Fruit fly (Drosophila melanogaster): ENCODE results near the gene REPTOR-BP.
A peak's percentile ranks its signal among the peaks of the same experiment; 100 is the strongest.

The REPTOR-BP gene

DNA sequence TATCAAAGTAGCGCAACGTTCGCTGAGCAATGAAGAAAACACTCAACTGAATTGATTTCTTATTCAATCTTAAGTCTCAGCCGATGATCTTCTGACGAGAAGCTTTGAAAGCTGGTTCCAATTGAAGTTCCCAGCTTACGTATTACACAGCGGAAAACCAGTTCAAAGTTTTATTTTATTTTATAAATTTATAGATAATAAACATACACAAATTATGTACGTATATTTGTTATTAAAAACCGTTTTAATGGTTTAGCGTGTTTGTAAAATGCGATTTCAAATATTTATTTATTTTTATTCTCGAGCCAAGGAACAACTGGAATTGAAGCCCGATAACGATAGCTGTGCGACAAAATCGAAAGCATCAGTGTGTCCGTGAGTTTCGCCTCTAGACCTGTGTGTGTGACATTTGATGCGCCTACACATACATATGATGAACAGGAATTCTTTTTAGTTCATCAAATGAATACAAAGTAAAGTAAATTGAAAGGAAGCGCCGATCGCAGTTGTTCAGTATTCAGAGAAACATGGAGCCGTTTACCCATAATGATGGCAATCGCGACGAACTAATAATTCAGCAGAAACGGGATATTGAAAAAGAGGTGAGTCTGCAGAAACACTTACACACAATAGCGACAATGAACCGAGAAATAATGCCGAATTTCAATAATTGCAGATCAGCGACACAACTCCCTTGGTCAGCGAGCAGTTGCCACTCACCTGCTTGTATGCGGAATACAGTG lies 42.8 kb downstream of the REPTOR-BP start, which contains the start of the genes CG5390 and CG4968 (continued):
- TF ChIP-seq Scr (GFP tag; IDR thresholded peaks at IDR 0.05; ENCODE audit: partially characterized antibody) (peak; percentile 35; the same call in 1 of the 2 replicates), CG5245 (GFP tag; optimal IDR thresholded peaks at IDR 0.05) (no peak), CG10543 (GFP tag; optimal IDR thresholded peaks at IDR 0.05) (peak; percentile 70), nom (GFP tag; optimal IDR thresholded peaks at IDR 0.05) (peak; percentile 54), CG12659 (GFP tag; optimal IDR thresholded peaks at IDR 0.05) (peak; percentile 86), grn (GFP tag; optimal IDR thresholded peaks at IDR 0.05) (no peak), CG9932 (GFP tag; IDR thresholded peaks at IDR 0.05) (peak; percentile 79), oc (tag; optimal IDR thresholded peaks at IDR 0.05) (no peak), YL-1 (GFP tag; optimal IDR thresholded peaks at IDR 0.05) (peak; percentile 85), CG34422 (GFP tag; IDR thresholded peaks at IDR 0.05) (peak; percentile 75), CG15073 (GFP tag; optimal IDR thresholded peaks at IDR 0.05) (no peak), CrebB (tag; optimal IDR thresholded peaks at IDR 0.05) (peak; percentile 56), C15 (GFP tag; IDR thresholded peaks at IDR 0.05) (no peak), bbx (GFP tag; IDR thresholded peaks at IDR 0.05; ENCODE audit: partially characterized antibody) (peak; percentile 72), CG30403 (GFP tag; optimal IDR thresholded peaks at IDR 0.05) (peak; percentile 73), Drgx (GFP tag; IDR thresholded peaks at IDR 0.05) (peak; percentile 86), CG16863 (GFP tag; optimal IDR thresholded peaks at IDR 0.05) (no peak), stc (GFP tag; IDR thresholded peaks at IDR 0.05) (peak; percentile 53; the same call in 1 of the 2 replicates), CG7928 (GFP tag; optimal IDR thresholded peaks at IDR 0.05) (peak; percentile 45), CG34376 (GFP tag; optimal IDR thresholded peaks at IDR 0.05) (peak; percentile 37), CG4854 (GFP tag; optimal IDR thresholded peaks at IDR 0.05) (no peak), CG9727 (GFP tag; optimal IDR thresholded peaks at IDR 0.05) (peak; percentile 52), toy (GFP tag; IDR thresholded peaks at IDR 0.05) (no peak), sim (GFP tag; IDR thresholded peaks at IDR 0.05) (no peak), CkIIα-i1 (GFP tag; IDR thresholded peaks at IDR 0.05) (no peak), HmgZ (tag; optimal IDR thresholded peaks at IDR 0.05) (peak; percentile 68), pros (GFP tag; optimal IDR thresholded peaks at IDR 0.05) (peak; percentile 61), CG15514 (GFP tag; optimal IDR thresholded peaks at IDR 0.05) (peak; percentile 97), Hr78 (GFP tag; optimal IDR thresholded peaks at IDR 0.05) (peak in 1 of 2 experiments; percentile 20), gcm2 (GFP tag; optimal IDR thresholded peaks at IDR 0.05) (peak; percentile 20), run (tag; optimal IDR thresholded peaks at IDR 0.05) (no peak), CG12071 (GFP tag; optimal IDR thresholded peaks at IDR 0.05) (no peak), CG14441 (GFP tag; IDR thresholded peaks at IDR 0.05) (peak; percentile 28; the same call in 1 of the 2 replicates), tio (GFP tag; optimal IDR thresholded peaks at IDR 0.05) (peak; percentile 22), tna (GFP tag; IDR thresholded peaks at IDR 0.05; ENCODE audit: partially characterized antibody) (no peak), sug (tag; optimal IDR thresholded peaks at IDR 0.05) (peak; percentile 72), vvl (GFP tag; IDR thresholded peaks at IDR 0.05) (peak; percentile 82), fd64A (GFP tag; optimal IDR thresholded peaks at IDR 0.05) (no peak), btn (GFP tag; optimal IDR thresholded peaks at IDR 0.05) (no peak), ken (GFP tag; IDR thresholded peaks at IDR 0.05) (0 out of 3 replicates have a peak, but pooled peaks have one; percentile 54), CG8089 (GFP tag; optimal IDR thresholded peaks at IDR 0.05) (no peak), Pdp1 (GFP tag; optimal IDR thresholded peaks at IDR 0.05) (peak in 1 of 2 experiments; percentile 42), CG18476 (GFP tag; optimal IDR thresholded peaks at IDR 0.05) (peak; percentile 50), Meics (GFP tag; optimal IDR thresholded peaks at IDR 0.05) (peak; percentile 78), peb (GFP tag; IDR thresholded peaks at IDR 0.05) (no peak), onecut (GFP tag; IDR thresholded peaks at IDR 0.05) (peak; percentile 44), Xbp1 (GFP tag; optimal IDR thresholded peaks at IDR 0.05) (peak; percentile 67), stwl (tag; optimal IDR thresholded peaks at IDR 0.05) (peak; percentile 87), Bdp1 (GFP tag; optimal IDR thresholded peaks at IDR 0.05) (no peak)
